Worm (Caenorhabditis elegans): Measurements from ENCODE around the gene C25H3.14.

Gene C25H3.14

DNA sequence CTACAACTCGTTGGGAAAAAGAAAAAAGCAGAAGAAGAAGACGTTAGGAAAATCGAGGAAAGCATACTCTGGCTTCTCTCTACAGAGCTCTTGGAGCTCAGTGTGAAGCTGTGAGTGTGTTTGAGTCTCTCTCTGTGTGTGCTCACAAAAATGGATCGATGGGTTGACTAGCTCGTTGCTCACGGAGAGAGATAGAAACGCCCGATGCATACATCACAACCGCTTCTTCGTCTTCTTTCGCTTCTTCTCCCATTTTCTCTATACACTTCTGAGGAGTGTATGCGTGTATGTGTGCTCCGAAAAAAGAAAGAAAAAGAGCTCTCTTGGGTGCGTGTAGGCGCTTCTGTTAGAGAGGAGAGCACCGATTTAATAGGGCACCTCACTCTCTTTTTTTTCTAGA is 30.2 kb downstream of the C25H3.14 start (continued):
- peak; percentile 46 for TF ChIP-seq mep-1 (tag; optimal IDR thresholded peaks at IDR 0.05)
- TF ChIP-seq C34B4.2 (tag; optimal IDR thresholded peaks at IDR 0.05), result no peak

DNA sequence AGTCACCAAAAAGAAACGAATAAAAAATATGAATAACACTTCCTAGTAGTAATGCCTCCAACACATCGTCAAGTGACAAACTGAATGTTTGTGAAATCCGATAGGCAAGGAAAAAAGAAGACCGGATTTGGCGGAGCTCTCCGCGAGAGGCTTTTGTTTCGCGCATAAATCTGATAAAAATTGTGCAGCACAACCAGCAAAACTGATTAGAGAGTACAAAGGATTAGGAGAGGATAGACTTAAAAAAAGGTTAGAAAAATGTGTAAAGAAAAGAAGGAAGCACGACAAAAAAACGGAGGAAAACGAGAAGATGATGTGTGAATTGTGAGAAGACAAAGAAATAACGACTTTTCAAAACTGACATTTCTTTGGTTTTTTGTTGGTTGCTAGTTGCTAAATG is 32.8 kb downstream of the C25H3.14 start, which contains the start of gene rab-3:
Gene rab-3, minus strand, starts transcription at position 147 of the 400 bp plus-strand sequence.
- TF ChIP-seq lsy-2 (tag; optimal IDR thresholded peaks at IDR 0.05) (no peak), skn-1 (tag; optimal IDR thresholded peaks at IDR 0.05) (no peak), fkh-10 (GFP tag; optimal IDR thresholded peaks at IDR 0.05) (peak; percentile 91), ceh-82 (tag; optimal IDR thresholded peaks at IDR 0.05) (peak in 1 of 3 experiments; percentile 11), ces-1 (GFP tag; optimal IDR thresholded peaks at IDR 0.05) (peak; percentile 57), lin-14 (GFP tag; optimal IDR thresholded peaks at IDR 0.05) (peak; percentile 62)

DNA sequence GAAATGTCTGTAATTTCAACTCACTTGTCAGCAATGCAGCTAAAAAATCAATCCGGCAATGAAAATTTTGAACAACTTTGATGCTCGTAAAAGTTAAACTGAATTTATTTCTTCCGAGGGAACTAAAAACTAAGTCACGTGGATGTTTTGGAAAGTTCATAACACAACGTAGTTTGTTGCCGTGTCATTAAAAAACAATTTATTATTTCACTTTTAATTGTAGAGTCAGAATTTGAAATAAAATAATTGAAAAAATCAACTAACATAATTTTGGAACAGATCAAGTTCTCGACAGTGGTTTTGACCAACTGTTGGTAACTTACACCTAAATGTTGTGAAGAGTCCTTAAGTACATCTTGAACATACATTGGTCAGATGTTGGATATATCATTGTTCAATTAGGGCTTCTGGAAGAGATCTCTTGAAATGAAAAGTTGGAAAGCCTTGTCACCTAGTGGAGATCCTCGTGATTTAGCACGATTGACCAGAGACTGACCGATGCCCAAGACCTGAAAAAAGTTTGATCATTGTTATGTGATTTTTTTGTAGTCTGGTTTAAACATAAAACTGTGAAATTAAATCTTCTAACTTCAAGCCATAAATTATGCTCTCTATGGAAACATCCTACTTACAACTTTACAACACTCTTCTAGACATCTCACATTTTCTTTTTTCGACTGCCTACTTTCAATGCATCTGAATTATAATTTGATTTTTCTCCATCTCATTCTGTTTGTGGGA is 35.6 kb downstream of the C25H3.14 start, which contains the start of the genes C18A3.7 and C18A3.11:
Gene C18A3.7, minus strand, starts transcription at position 101 of the 741 bp plus-strand sequence.
Gene C18A3.11, plus strand, starts transcription at position 691 of the 741 bp plus-strand sequence.
- TF ChIP-seq dpl-1 (GFP tag; optimal IDR thresholded peaks at IDR 0.05) (no peak), C04F5.9 (tag; optimal IDR thresholded peaks at IDR 0.05) (no peak), ces-1 (GFP tag; optimal IDR thresholded peaks at IDR 0.05) (no peak)

DNA sequence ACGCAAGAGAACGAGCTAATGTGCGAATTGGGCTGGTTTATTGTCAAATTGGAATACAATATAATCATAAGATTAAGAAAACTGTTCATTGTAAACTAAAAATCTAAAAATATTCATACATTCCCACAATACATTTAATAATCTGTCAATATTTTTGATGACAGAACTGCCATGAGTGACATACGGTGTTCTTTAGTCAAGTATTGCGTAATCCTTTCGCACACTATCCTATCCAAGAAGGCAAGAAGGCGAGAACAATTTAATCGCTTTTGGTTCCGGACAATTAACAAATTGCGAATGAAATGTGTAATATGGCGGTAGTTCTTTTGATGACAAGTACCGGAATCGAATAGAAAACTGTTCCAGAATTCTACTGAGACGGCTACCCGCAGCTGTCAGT is 40.0 kb downstream of the C25H3.14 start:
- no peak for TF ChIP-seq unc-62 (GFP tag; optimal IDR thresholded peaks at IDR 0.05)
- TF ChIP-seq F16B12.6 (tag; optimal IDR thresholded peaks at IDR 0.05), result no peak
- TF ChIP-seq hpl-2 (GFP tag; optimal IDR thresholded peaks at IDR 0.05), result no peak
- TF ChIP-seq nhr-19 (GFP tag; conservative IDR thresholded peaks at IDR 0.05), result no peak
- TF ChIP-seq efl-1 (optimal IDR thresholded peaks at IDR 0.05), result no peak
- TF ChIP-seq efl-1 (GFP tag; optimal IDR thresholded peaks at IDR 0.05 in 1 of 2), result no peak
- TF ChIP-seq pqm-1 (tag; optimal IDR thresholded peaks at IDR 0.05), result no peak
- TF ChIP-seq ceh-88 (GFP tag; IDR thresholded peaks at IDR 0.05), result no peak
- no peak for TF ChIP-seq aly-2 (tag; optimal IDR thresholded peaks at IDR 0.05)
- no peak for TF ChIP-seq mdl-1 (tag; optimal IDR thresholded peaks at IDR 0.05)
- no peak for TF ChIP-seq nhr-47 (tag; optimal IDR thresholded peaks at IDR 0.05)
- TF ChIP-seq fkh-10 (GFP tag; optimal IDR thresholded peaks at IDR 0.05), result no peak
- TF ChIP-seq nhr-85 (tag), result no peak
- no peak for TF ChIP-seq unc-98 (GFP tag; IDR thresholded peaks at IDR 0.05)
- no peak for TF ChIP-seq ceh-63 (GFP tag; optimal IDR thresholded peaks at IDR 0.05)
- no peak for TF ChIP-seq jun-1 (tag; optimal IDR thresholded peaks at IDR 0.05)
- TF ChIP-seq nhr-76 (tag; optimal IDR thresholded peaks at IDR 0.05), result no peak
- no peak for TF ChIP-seq ceh-90 (tag; optimal IDR thresholded peaks at IDR 0.05)
- no peak for TF ChIP-seq Y116A8C.19 (tag; optimal IDR thresholded peaks at IDR 0.05; ENCODE audit: borderline replicate concordance)

DNA sequence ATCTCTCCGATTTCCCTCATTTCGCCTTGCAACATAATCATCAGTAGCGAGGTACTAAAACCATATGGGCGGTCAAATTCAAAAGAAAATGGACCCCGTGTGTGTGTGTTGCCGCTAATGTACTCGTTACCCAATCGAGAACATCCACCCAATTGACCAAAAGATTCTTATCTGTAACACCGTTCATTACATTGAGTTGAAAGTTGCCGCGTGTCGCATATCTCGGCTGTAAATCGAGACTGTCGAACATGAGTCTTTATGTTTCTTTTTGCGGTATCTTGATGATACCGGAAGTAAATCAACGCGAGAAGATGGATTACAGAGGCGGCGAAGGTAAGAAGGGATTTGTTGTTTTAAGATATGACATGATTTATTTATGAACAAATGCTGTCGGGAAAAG is 40.8 kb downstream of the C25H3.14 start:
- TF ChIP-seq lin-15B (tag; optimal IDR thresholded peaks at IDR 0.05) (no peak), mdl-1 (tag; optimal IDR thresholded peaks at IDR 0.05) (no peak), fkh-4 (tag; optimal IDR thresholded peaks at IDR 0.05; ENCODE audit: borderline replicate concordance) (no peak), unc-30 (tag; optimal IDR thresholded peaks at IDR 0.05) (no peak), egl-13 (tag; optimal IDR thresholded peaks at IDR 0.05) (no peak), unc-86 (tag; optimal IDR thresholded peaks at IDR 0.05) (no peak), nhr-85 (tag) (peak; percentile 45), aly-2 (tag; optimal IDR thresholded peaks at IDR 0.05) (no peak), zag-1 (tag; optimal IDR thresholded peaks at IDR 0.05) (no peak), irx-1 (tag; optimal IDR thresholded peaks at IDR 0.05) (no peak), lsy-2 (tag; optimal IDR thresholded peaks at IDR 0.05) (no peak), blmp-1 (tag; optimal IDR thresholded peaks at IDR 0.05) (peak; percentile 30)

Data from whole organism, L1 larva.